Worm (Caenorhabditis elegans) whole organism, young adult: ENCODE data around the gene par-1.

Experiments
- F33H1.4 ChIP-seq: fragments of 200-800 bp; sonication (Bioruptor generic); IDR thresholded peaks from 2 replicates; pipeline ENCODE4 v1.3.6; 2022; ENCODE audit warnings: missing genetic modification reagents, missing genetic modification characterization, missing compliant biosample characterization
- T26A5.8 ChIP-seq: sonication (generic microtip); optimal IDR thresholded peaks from 2 replicates; lab custom pipeline; 2016; ENCODE audit warnings: missing genetic modification characterization, missing compliant biosample characterization
- ceh-100 ChIP-seq: fragments of 200-800 bp; sonication (Bioruptor generic); IDR thresholded peaks from 2 replicates; pipeline ENCODE4 v1.3.6; 2022; ENCODE audit warnings: missing genetic modification reagents, missing genetic modification characterization, missing compliant biosample characterization
- ceh-27 ChIP-seq: fragments of 200-800 bp; sonication (Bioruptor generic); optimal IDR thresholded peaks from 2 replicates; lab custom pipeline; 2018; ENCODE audit warnings: mild to moderate bottlenecking, missing genetic modification characterization, moderate library complexity, missing compliant biosample characterization
- efl-1 ChIP-seq: fragments of 150-350 bp; optimal IDR thresholded peaks from 2 replicates; lab custom pipeline; 2014; ENCODE audit warnings: missing biosample characterization, missing genetic modification reagents, missing genetic modification characterization
- ets-4 ChIP-seq: fragments of 200-800 bp; sonication (Bioruptor generic); optimal IDR thresholded peaks from 2 replicates; lab custom pipeline; 2018; ENCODE audit warnings: mild to moderate bottlenecking, missing genetic modification characterization, missing compliant biosample characterization
- gei-17 ChIP-seq: fragments of 200-800 bp; sonication (Bioruptor generic); optimal IDR thresholded peaks from 2 replicates; lab custom pipeline; 2018; ENCODE audit warnings: mild to moderate bottlenecking, missing genetic modification characterization, missing compliant biosample characterization
- lin-35 ChIP-seq, 3 experiments: fragments of 150-350 bp in 2 of 3; sonication (generic microtip) in 1 of 3; optimal IDR thresholded peaks; 2 replicates each; lab custom pipeline; 2014 to 2018; ENCODE audit warnings: missing biosample characterization in 3 of 3, missing genetic modification characterization in 3 of 3, missing genetic modification reagents in 3 of 3
- madf-10 ChIP-seq: sonication (generic microtip); optimal IDR thresholded peaks from 2 replicates; lab custom pipeline; 2016; ENCODE audit warnings: mild to moderate bottlenecking, missing genetic modification characterization, missing compliant biosample characterization
- madf-8 ChIP-seq: fragments of 200-800 bp; sonication (Bioruptor generic); conservative IDR thresholded peaks from 2 replicates; pipeline ENCODE4 v1.3.6; 2022; ENCODE audit warnings: missing genetic modification reagents, missing genetic modification characterization, missing compliant biosample characterization
- pha-4 ChIP-seq: fragments of 150-350 bp; sonication (generic microtip); optimal IDR thresholded peaks from 2 replicates; lab custom pipeline; 2014; ENCODE audit warnings: missing biosample characterization, missing genetic modification reagents, missing genetic modification characterization
- sea-2 ChIP-seq: fragments of 200-800 bp; sonication (Bioruptor generic); IDR thresholded peaks from 2 replicates; pipeline ENCODE4 v1.3.6; 2022; ENCODE audit warnings: missing genetic modification characterization, missing compliant biosample characterization
- snpc-1.1 ChIP-seq: sonication (generic microtip); optimal IDR thresholded peaks from 2 replicates; lab custom pipeline; 2017; ENCODE audit warnings: missing genetic modification characterization, mild to moderate bottlenecking, missing compliant biosample characterization, antibody characterized with exemption, moderate library complexity, missing genotype, missing genetic modification reagents; ENCODE audit not compliant: insufficient read depth
- unc-62 ChIP-seq: fragments of 150-350 bp; optimal IDR thresholded peaks from 2 replicates; lab custom pipeline; 2014; ENCODE audit warnings: missing biosample characterization, missing genetic modification reagents, missing genetic modification characterization

DNA sequence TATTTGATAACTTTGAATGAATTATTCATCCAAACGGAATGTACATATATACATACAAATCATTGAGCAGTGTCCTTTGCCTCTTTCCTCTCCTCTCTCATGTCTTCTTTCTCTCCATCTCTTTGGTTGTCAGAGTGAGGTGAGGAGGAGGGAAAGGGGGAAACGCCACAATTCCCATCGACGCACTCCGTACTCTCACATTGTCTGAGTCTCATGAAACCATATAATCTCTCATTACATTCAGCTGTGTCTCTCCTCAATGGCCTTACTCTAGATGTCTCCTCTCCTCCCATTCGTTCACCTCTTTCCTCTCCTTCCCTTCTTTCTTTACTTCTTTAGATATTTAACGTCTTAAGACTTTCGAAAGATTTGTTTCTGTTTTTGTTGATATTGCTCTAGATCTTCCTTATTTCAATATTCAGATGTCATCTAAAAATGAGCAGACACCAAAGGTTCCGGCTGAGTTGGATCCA is 32.5 kb upstream of the par-1 start, which contains the start of gene ceh-74:
- no peak for TF ChIP-seq ets-4 (GFP tag; lab: Kevin White, UChicago)
- no peak for TF ChIP-seq madf-10 (tag; lab: Kevin White, UChicago)
- no peak for TF ChIP-seq snpc-1.1 (tag; lab: Kevin White, UChicago)
- TF ChIP-seq efl-1 (GFP tag; lab: Kevin White, UChicago): no peak
- TF ChIP-seq pha-4 (tag; lab: Kevin White, UChicago): no peak
- TF ChIP-seq sea-2 (GFP tag; lab: Robert Waterston, UW): no peak
- no peak for TF ChIP-seq F33H1.4 (GFP tag; lab: Robert Waterston, UW)
- TF ChIP-seq lin-35 (GFP tag; optimal IDR thresholded peaks at IDR 0.05; lab: Kevin White, UChicago): no peak
- TF ChIP-seq T26A5.8 (tag; lab: Kevin White, UChicago): no peak
- TF ChIP-seq gei-17 (GFP tag; lab: Kevin White, UChicago): no peak
- no peak for TF ChIP-seq unc-62 (GFP tag; lab: Kevin White, UChicago)
- no peak for TF ChIP-seq madf-8 (GFP tag; lab: Robert Waterston, UW)
- no peak for TF ChIP-seq ceh-100 (GFP tag; lab: Robert Waterston, UW)
- no peak for TF ChIP-seq ceh-27 (GFP tag; lab: Kevin White, UChicago)
